Worm (Caenorhabditis elegans) whole organism, L2 larva: ENCODE data around the gene F10E9.7.

Experiments
- ZK546.5 ChIP-seq: sonication (generic microtip); optimal IDR thresholded peaks from 2 replicates; lab custom pipeline; 2017; ENCODE audit warnings: missing biosample characterization, missing genetic modification characterization
- ama-1 ChIP-seq: fragments of 150-350 bp; optimal IDR thresholded peaks from 2 replicates; lab custom pipeline; 2018; ENCODE audit warnings: inconsistent platforms
- blmp-1 ChIP-seq: sonication (generic microtip); optimal IDR thresholded peaks from 2 replicates; lab custom pipeline; 2017; ENCODE audit warnings: missing genetic modification characterization, mild to moderate bottlenecking, missing compliant biosample characterization, antibody characterized with exemption, moderate library complexity; ENCODE audit not compliant: insufficient read depth
- fos-1 ChIP-seq: fragments of 150-350 bp; optimal IDR thresholded peaks from 2 replicates; lab custom pipeline; 2014; ENCODE audit warnings: missing biosample characterization, missing genetic modification characterization
- lsy-2 ChIP-seq, 2 experiments: fragments of 150-350 bp in 1 of 2; sonication (generic microtip) in 1 of 2; optimal IDR thresholded peaks; 2 replicates each; lab custom pipeline; 2014 to 2017; ENCODE audit warnings: missing biosample characterization in 2 of 2, missing genetic modification characterization in 2 of 2
- nhr-21 ChIP-seq: fragments of 150-350 bp; optimal IDR thresholded peaks from 2 replicates; lab custom pipeline; 2014; ENCODE audit warnings: missing biosample characterization, missing genetic modification characterization
- snpc-4 ChIP-seq: fragments of 150-350 bp; optimal IDR thresholded peaks from 2 replicates; lab custom pipeline; 2014; ENCODE audit warnings: missing biosample characterization, missing genetic modification characterization
- unc-62 ChIP-seq: fragments of 150-350 bp; optimal IDR thresholded peaks from 2 replicates; lab custom pipeline; 2014; ENCODE audit warnings: missing biosample characterization, missing genetic modification reagents, missing genetic modification characterization
- zag-1 ChIP-seq: fragments of 150-350 bp; optimal IDR thresholded peaks from 2 replicates; lab custom pipeline; 2014; ENCODE audit warnings: missing biosample characterization, missing genetic modification characterization
- ztf-1 ChIP-seq: fragments of 200-800 bp; sonication (Bioruptor generic); conservative IDR thresholded peaks from 2 replicates; pipeline ENCODE4 v1.3.6; 2022; ENCODE audit warnings: missing genetic modification characterization, missing compliant biosample characterization
- ztf-4 ChIP-seq: fragments of 150-350 bp; optimal IDR thresholded peaks from 2 replicates; lab custom pipeline; 2014; ENCODE audit warnings: missing biosample characterization, missing genetic modification characterization

DNA sequence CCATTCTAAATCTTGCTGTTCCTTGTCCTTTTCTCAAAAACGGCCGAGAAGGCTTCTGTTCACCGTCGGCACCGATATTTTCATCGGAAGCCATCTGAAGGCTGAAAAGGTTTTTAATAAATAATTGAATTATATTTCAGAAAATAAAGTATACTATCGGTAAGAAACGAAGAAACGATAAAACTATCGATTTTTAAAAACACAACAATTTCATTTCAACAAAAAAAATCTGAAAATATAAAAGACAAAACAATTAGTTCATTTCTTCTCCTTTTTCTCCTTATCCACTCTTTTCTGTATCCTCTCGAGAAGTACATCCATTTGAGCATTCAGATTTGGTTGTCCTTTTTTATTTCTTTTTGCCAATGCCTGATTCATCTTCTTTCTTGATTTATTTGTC, 11.2 kb upstream of the F10E9.7 start, which contains the start of gene sas-4:
- TF ChIP-seq nhr-21 (no peak), blmp-1 (no peak), snpc-4 (no peak), unc-62 (GFP tag; lab: Kevin White, UChicago) (no peak), lsy-2 (tag; optimal IDR thresholded peaks at IDR 0.05; lab: Kevin White, UChicago) (no peak), zag-1 (tag; lab: Kevin White, UChicago) (no peak), fos-1 (tag; lab: Kevin White, UChicago) (no peak), ama-1 (lab: Kevin White, UChicago) (no peak), ztf-1 (no peak), ztf-4 (tag; lab: Kevin White, UChicago) (no peak), ZK546.5 (tag; lab: Kevin White, UChicago) (no peak)
